Worm (Caenorhabditis elegans): ENCODE results near the gene crn-7.

The crn-7 gene

ce11 chrIII:8237827-8238226 lies 30.5 kb upstream of the crn-7 start, which contains the start of gene tsp-2:
Gene tsp-2, minus strand, starts transcription at chrIII:8237935.
- TF ChIP-seq ces-1 (GFP tag; optimal IDR thresholded peaks at IDR 0.05) (no peak), hlh-1 (tag; optimal IDR thresholded peaks at IDR 0.05) (no peak), ceh-39 (tag; optimal IDR thresholded peaks at IDR 0.05) (no peak), ceh-83 (GFP tag; optimal IDR thresholded peaks at IDR 0.05) (no peak), mep-1 (tag; optimal IDR thresholded peaks at IDR 0.05) (no peak), blmp-1 (tag; optimal IDR thresholded peaks at IDR 0.05) (no peak), nhr-2 (tag; optimal IDR thresholded peaks at IDR 0.05) (no peak), cnd-1 (tag; optimal IDR thresholded peaks at IDR 0.05) (no peak), lin-32 (GFP tag; optimal IDR thresholded peaks at IDR 0.05) (no peak), nhr-237 (tag; optimal IDR thresholded peaks at IDR 0.05) (no peak), mab-5 (tag; optimal IDR thresholded peaks at IDR 0.05) (no peak), bed-3 (GFP tag; optimal IDR thresholded peaks at IDR 0.05) (no peak), pha-4 (tag; optimal IDR thresholded peaks at IDR 0.05) (no peak), sptf-1 (tag; optimal IDR thresholded peaks at IDR 0.05) (no peak)

- TF ChIP-seq mls-2 (tag; optimal IDR thresholded peaks at IDR 0.05) (no peak), unc-62 (GFP tag; optimal IDR thresholded peaks at IDR 0.05) (no peak), ham-2 (GFP tag; optimal IDR thresholded peaks at IDR 0.05) (no peak), bed-3 (GFP tag; optimal IDR thresholded peaks at IDR 0.05) (no peak), pha-4 (tag; optimal IDR thresholded peaks at IDR 0.05) (no peak), drap-1 (GFP tag; optimal IDR thresholded peaks at IDR 0.05) (no peak), cnd-1 (tag; optimal IDR thresholded peaks at IDR 0.05) (no peak), zip-8 (tag; optimal IDR thresholded peaks at IDR 0.05) (no peak), mab-5 (tag; optimal IDR thresholded peaks at IDR 0.05) (no peak), lsy-2 (tag; optimal IDR thresholded peaks at IDR 0.05) (no peak), ces-1 (GFP tag; optimal IDR thresholded peaks at IDR 0.05) (no peak), elt-1 (tag; optimal IDR thresholded peaks at IDR 0.05; ENCODE audit: borderline replicate concordance, insufficient read depth) (no peak), ztf-11 (tag; optimal IDR thresholded peaks at IDR 0.05) (no peak), elt-3 (tag; optimal IDR thresholded peaks at IDR 0.05) (no peak)
These were observed 29.0 kb upstream of the crn-7 start, which contains the start of gene tsp-1 for ce11 chrIII:8239325-8239724. Gene tsp-1, minus strand, starts transcription at chrIII:8239423.

- TF ChIP-seq unc-62 (GFP tag; optimal IDR thresholded peaks at IDR 0.05) (no peak), nhr-76 (tag; optimal IDR thresholded peaks at IDR 0.05) (no peak), lin-32 (GFP tag; optimal IDR thresholded peaks at IDR 0.05) (no peak), pha-4 (tag; optimal IDR thresholded peaks at IDR 0.05) (no peak), sem-2 (GFP tag; optimal IDR thresholded peaks at IDR 0.05) (no peak), mab-5 (tag; optimal IDR thresholded peaks at IDR 0.05) (no peak), lin-13 (tag; optimal IDR thresholded peaks at IDR 0.05) (no peak), unc-120 (tag; optimal IDR thresholded peaks at IDR 0.05; ENCODE audit: poor library complexity, severe bottlenecking) (no peak), lsy-2 (tag; optimal IDR thresholded peaks at IDR 0.05) (no peak), ztf-11 (tag; optimal IDR thresholded peaks at IDR 0.05) (no peak), nhr-28 (tag; optimal IDR thresholded peaks at IDR 0.05) (no peak), cnd-1 (tag; optimal IDR thresholded peaks at IDR 0.05) (no peak), drap-1 (GFP tag; optimal IDR thresholded peaks at IDR 0.05) (no peak), snpc-4 (tag; optimal IDR thresholded peaks at IDR 0.05) (no peak), mls-2 (tag; optimal IDR thresholded peaks at IDR 0.05) (no peak), ces-1 (GFP tag; optimal IDR thresholded peaks at IDR 0.05) (no peak), elt-3 (tag; optimal IDR thresholded peaks at IDR 0.05) (no peak)
These were observed 28.1 kb upstream of the crn-7 start for ce11 chrIII:8240247-8240646.

ce11 chrIII:8240948-8241347 lies 27.4 kb upstream of the crn-7 start:
- no peak for TF ChIP-seq sptf-1 (tag; optimal IDR thresholded peaks at IDR 0.05)

ce11 chrIII:8242809-8243208 lies 25.5 kb upstream of the crn-7 start, which contains the start of gene C02F5.12:
Gene C02F5.12, minus strand, starts transcription at chrIII:8243029.
- TF ChIP-seq nhr-12 (tag; optimal IDR thresholded peaks at IDR 0.05) (peak; percentile 95), blmp-1 (tag; optimal IDR thresholded peaks at IDR 0.05) (no peak), nhr-28 (tag; optimal IDR thresholded peaks at IDR 0.05) (peak; percentile 19), ceh-83 (GFP tag; optimal IDR thresholded peaks at IDR 0.05) (no peak), mls-2 (tag; optimal IDR thresholded peaks at IDR 0.05) (no peak), mep-1 (tag; optimal IDR thresholded peaks at IDR 0.05) (peak; percentile 6), snpc-4 (tag; optimal IDR thresholded peaks at IDR 0.05) (no peak), ztf-11 (tag; optimal IDR thresholded peaks at IDR 0.05) (no peak), lsy-2 (tag; optimal IDR thresholded peaks at IDR 0.05) (peak; percentile 3), tbx-8 (GFP tag; optimal IDR thresholded peaks at IDR 0.05) (no peak), lin-13 (tag; optimal IDR thresholded peaks at IDR 0.05) (no peak), nhr-2 (tag; optimal IDR thresholded peaks at IDR 0.05) (no peak), sem-2 (GFP tag; optimal IDR thresholded peaks at IDR 0.05) (no peak)
